Fruit fly (Drosophila melanogaster): Measurements from ENCODE around the gene Mcr.

The Mcr gene

dm6 chr2L:8031588-8031987 is 51.2 kb downstream of the Mcr start (continued):
- TF ChIP-seq CG3281 (GFP tag; optimal IDR thresholded peaks at IDR 0.05) (no peak), CG10274 (GFP tag; optimal IDR thresholded peaks at IDR 0.05) (no peak), CG4328 (GFP tag; optimal IDR thresholded peaks at IDR 0.05) (no peak), CG7963 (GFP tag; IDR thresholded peaks at IDR 0.05; ENCODE audit: partially characterized antibody) (no peak), caup (GFP tag; optimal IDR thresholded peaks at IDR 0.05; ENCODE audit: severe bottlenecking) (no peak), amos (GFP tag; IDR thresholded peaks at IDR 0.05; ENCODE audit: partially characterized antibody) (no peak), unc-4 (GFP tag; IDR thresholded peaks at IDR 0.05; ENCODE audit: partially characterized antibody) (0 out of 2 replicates have a peak, but pooled peaks have one; percentile 36), CG9797 (GFP tag; optimal IDR thresholded peaks at IDR 0.05) (no peak), CG3995 (GFP tag; optimal IDR thresholded peaks at IDR 0.05) (no peak), Oli (tag; optimal IDR thresholded peaks at IDR 0.05) (no peak), CG1024 (GFP tag; IDR thresholded peaks at IDR 0.05) (no peak), CG9215 (GFP tag; IDR thresholded peaks at IDR 0.05) (peak; percentile 26; the same call in 1 of the 2 replicates), CG11723 (GFP tag; optimal IDR thresholded peaks at IDR 0.05) (no peak), fd96Cb (tag; optimal IDR thresholded peaks at IDR 0.05) (no peak), twi (tag; optimal IDR thresholded peaks at IDR 0.05) (no peak), stc (GFP tag; IDR thresholded peaks at IDR 0.05) (no peak), Sry-β (GFP tag; optimal IDR thresholded peaks at IDR 0.05) (no peak), Taf1 (GFP tag; IDR thresholded peaks at IDR 0.05) (no peak), CG1603 (tag; optimal IDR thresholded peaks at IDR 0.05) (peak; percentile 0), CG17385 (GFP tag; optimal IDR thresholded peaks at IDR 0.05) (peak; percentile 69), Max (GFP tag; optimal IDR thresholded peaks at IDR 0.05) (no peak), pfk (GFP tag; optimal IDR thresholded peaks at IDR 0.05) (no peak), CG4820 (GFP tag; optimal IDR thresholded peaks at IDR 0.05) (no peak), CG10366 (GFP tag; IDR thresholded peaks at IDR 0.05) (no peak), chinmo (GFP tag; IDR thresholded peaks at IDR 0.05; ENCODE audit: partially characterized antibody) (peak; percentile 79; the same call in 2 of the 4 replicates), CG8281 (tag; optimal IDR thresholded peaks at IDR 0.05) (no peak), sr (GFP tag; IDR thresholded peaks at IDR 0.05) (peak; percentile 30; the same call in 2 of the 3 replicates), Dad (GFP tag; optimal IDR thresholded peaks at IDR 0.05) (no peak), Doc3 (GFP tag; IDR thresholded peaks at IDR 0.05; ENCODE audit: partially characterized antibody) (no peak; the same call in 2 of the 3 replicates), Awh (GFP tag; IDR thresholded peaks at IDR 0.05) (no peak), CG4707 (GFP tag; optimal IDR thresholded peaks at IDR 0.05) (no peak), CG10209 (GFP tag; optimal IDR thresholded peaks at IDR 0.05) (no peak), en (GFP tag; optimal IDR thresholded peaks at IDR 0.05) (no peak), mam (GFP tag; optimal IDR thresholded peaks at IDR 0.05) (no peak), row (GFP tag; IDR thresholded peaks at IDR 0.05) (0 out of 3 replicates have a peak, but pooled peaks have one; percentile 11), btn (GFP tag; optimal IDR thresholded peaks at IDR 0.05) (no peak), nmo (GFP tag; optimal IDR thresholded peaks at IDR 0.05) (no peak), Ets65A (GFP tag) (no peak), Hey (tag; optimal IDR thresholded peaks at IDR 0.05) (no peak), her (GFP tag; optimal IDR thresholded peaks at IDR 0.05) (no peak), CG31365 (tag; optimal IDR thresholded peaks at IDR 0.05) (no peak), CG9932 (GFP tag; IDR thresholded peaks at IDR 0.05) (no peak), CG2202 (tag; optimal IDR thresholded peaks at IDR 0.05) (no peak), CG3163 (GFP tag; optimal IDR thresholded peaks at IDR 0.05) (peak; percentile 79), nom (GFP tag; optimal IDR thresholded peaks at IDR 0.05) (peak; percentile 46), CG18599 (GFP tag; optimal IDR thresholded peaks at IDR 0.05) (peak; percentile 33), Oaz (GFP tag; IDR thresholded peaks at IDR 0.05) (no peak), CoRest (tag; optimal IDR thresholded peaks at IDR 0.05) (no peak), Elba2 (GFP tag; optimal IDR thresholded peaks at IDR 0.05) (no peak), CG7357 (GFP tag; IDR thresholded peaks at IDR 0.05) (no peak), CG17612 (GFP tag; IDR thresholded peaks at IDR 0.05) (no peak)
